Worm (Caenorhabditis elegans): ENCODE results near the gene ymel-1.

The ymel-1 gene

ce11 chrIII:10396891-10397502 lies 18.9 kb upstream of the ymel-1 start:
- no peak for TF ChIP-seq nhr-43 (tag; optimal IDR thresholded peaks at IDR 0.05; ENCODE audit: poor library complexity, severe bottlenecking)
- peak; percentile 16 for TF ChIP-seq nfya-1 (tag; optimal IDR thresholded peaks at IDR 0.05; ENCODE audit: insufficient read depth)

- TF ChIP-seq fkh-10 (GFP tag; optimal IDR thresholded peaks at IDR 0.05) (peak; percentile 35), hmg-11 (tag; optimal IDR thresholded peaks at IDR 0.05) (peak; percentile 56), lin-15B (tag; optimal IDR thresholded peaks at IDR 0.05) (peak; percentile 33), ceh-28 (tag; optimal IDR thresholded peaks at IDR 0.05) (no peak), tbx-2 (tag; optimal IDR thresholded peaks at IDR 0.05) (no peak), daf-12 (tag; optimal IDR thresholded peaks at IDR 0.05) (no peak), fkh-2 (tag; optimal IDR thresholded peaks at IDR 0.05) (no peak), nfya-1 (tag; optimal IDR thresholded peaks at IDR 0.05; ENCODE audit: insufficient read depth) (peak; percentile 59)
Measured at ce11 chrIII:10398919-10399318, 17.0 kb upstream of the ymel-1 start.

ce11 chrIII:10404918-10405317 lies 11.0 kb upstream of the ymel-1 start, which contains the start of the genes M03C11.3 and chl-1:
TSS of gene M03C11.3 (plus strand) at chrIII:10405070.
TSS of gene chl-1 (minus strand) at chrIII:10405240.
- TF ChIP-seq egl-5 (tag; optimal IDR thresholded peaks at IDR 0.05): no peak

- TF ChIP-seq ceh-16 (tag; optimal IDR thresholded peaks at IDR 0.05) (no peak), ceh-82 (tag; optimal IDR thresholded peaks at IDR 0.05) (peak; percentile 49), hmg-11 (tag; optimal IDR thresholded peaks at IDR 0.05) (peak; percentile 90), sea-2 (GFP tag; optimal IDR thresholded peaks at IDR 0.05) (no peak), nfya-1 (tag; optimal IDR thresholded peaks at IDR 0.05; ENCODE audit: insufficient read depth) (peak; percentile 97), ztf-4 (tag; optimal IDR thresholded peaks at IDR 0.05) (peak; percentile 54), nhr-43 (tag; optimal IDR thresholded peaks at IDR 0.05; ENCODE audit: poor library complexity, severe bottlenecking) (peak; percentile 97), elt-1 (tag; optimal IDR thresholded peaks at IDR 0.05) (peak; percentile 42), jun-1 (tag; optimal IDR thresholded peaks at IDR 0.05) (peak; percentile 92), mdl-1 (tag; optimal IDR thresholded peaks at IDR 0.05) (peak; percentile 46), lin-15B (tag; optimal IDR thresholded peaks at IDR 0.05) (peak; percentile 98), lin-39 (tag; optimal IDR thresholded peaks at IDR 0.05) (peak; percentile 90), lsy-12 (tag; optimal IDR thresholded peaks at IDR 0.05) (peak; percentile 93), nhr-76 (tag; optimal IDR thresholded peaks at IDR 0.05) (no peak), nhr-67 (tag; optimal IDR thresholded peaks at IDR 0.05) (no peak), nhr-12 (tag; optimal IDR thresholded peaks at IDR 0.05) (no peak), daf-12 (tag; optimal IDR thresholded peaks at IDR 0.05) (peak; percentile 56), mml-1 (tag; optimal IDR thresholded peaks at IDR 0.05) (no peak), elt-2 (tag; optimal IDR thresholded peaks at IDR 0.05) (peak; percentile 74), pha-4 (tag; optimal IDR thresholded peaks at IDR 0.05) (peak; percentile 96), egl-5 (tag; optimal IDR thresholded peaks at IDR 0.05) (peak; percentile 83), ZK546.5 (tag; optimal IDR thresholded peaks at IDR 0.05) (peak; percentile 35), snpc-4 (tag; optimal IDR thresholded peaks at IDR 0.05) (peak; percentile 80), nhr-11 (tag; optimal IDR thresholded peaks at IDR 0.05) (peak; percentile 71), fkh-2 (tag; optimal IDR thresholded peaks at IDR 0.05) (no peak), ceh-9 (tag; optimal IDR thresholded peaks at IDR 0.05) (no peak), R02D3.7 (tag; optimal IDR thresholded peaks at IDR 0.05) (peak; percentile 100), tbx-2 (tag; optimal IDR thresholded peaks at IDR 0.05) (peak; percentile 92), skn-1 (tag; optimal IDR thresholded peaks at IDR 0.05) (peak; percentile 89), aly-2 (tag; optimal IDR thresholded peaks at IDR 0.05) (no peak), nhr-23 (tag; optimal IDR thresholded peaks at IDR 0.05) (peak; percentile 97), eor-1 (tag; optimal IDR thresholded peaks at IDR 0.05) (no peak), fos-1 (tag; optimal IDR thresholded peaks at IDR 0.05) (peak; percentile 39), nhr-28 (tag; optimal IDR thresholded peaks at IDR 0.05) (no peak), ama-1 (optimal IDR thresholded peaks at IDR 0.05) (peak; percentile 83), fkh-10 (GFP tag; optimal IDR thresholded peaks at IDR 0.05) (peak; percentile 90), nhr-77 (tag; optimal IDR thresholded peaks at IDR 0.05) (peak; percentile 65), elt-3 (tag; optimal IDR thresholded peaks at IDR 0.05) (no peak), unc-39 (tag; optimal IDR thresholded peaks at IDR 0.05) (no peak), nhr-25 (tag; optimal IDR thresholded peaks at IDR 0.05) (peak; percentile 91), unc-62 (GFP tag; optimal IDR thresholded peaks at IDR 0.05) (peak; percentile 19), pqm-1 (tag; optimal IDR thresholded peaks at IDR 0.05) (peak; percentile 72), egl-27 (tag; optimal IDR thresholded peaks at IDR 0.05) (peak; percentile 68), zag-1 (tag; optimal IDR thresholded peaks at IDR 0.05) (peak; percentile 55), ceh-28 (tag; optimal IDR thresholded peaks at IDR 0.05) (peak; percentile 92)
Measured at ce11 chrIII:10407198-10407663, 8.7 kb upstream of the ymel-1 start, which contains the start of gene hat-1. TSS of gene hat-1 (minus strand) at chrIII:10407248.

Data from whole organism, L3 larva.